Fruit fly (Drosophila melanogaster) whole organism, embryonic: ENCODE results near the gene pigs.

Source experiments
- Asciz ChIP-seq: fragments of 200-800 bp; sonication (Bioruptor generic); optimal IDR thresholded peaks from 2 replicates; lab custom pipeline; 2017; ENCODE audit warnings: missing biosample characterization, mild to moderate bottlenecking, missing genetic modification characterization, missing genetic modification reagents
- Bdp1 ChIP-seq: fragments of 200-800 bp; sonication (Bioruptor generic); optimal IDR thresholded peaks from 3 replicates; lab custom pipeline; 2016; ENCODE audit warnings: missing biosample characterization, missing genetic modification characterization
- BtbVII ChIP-seq: fragments of 200-800 bp; sonication (Bioruptor generic); optimal IDR thresholded peaks from 3 replicates; lab custom pipeline; 2017; ENCODE audit warnings: missing biosample characterization, mild to moderate bottlenecking, missing genetic modification characterization
- CG10267 ChIP-seq: fragments of 200-800 bp; sonication (Bioruptor generic); optimal IDR thresholded peaks from 2 replicates; lab custom pipeline; 2018; ENCODE audit warnings: missing biosample characterization, mild to moderate bottlenecking, missing genetic modification characterization, moderate library complexity
- CG10274 ChIP-seq: fragments of 200-800 bp; sonication (Bioruptor generic); optimal IDR thresholded peaks from 3 replicates; lab custom pipeline; 2017; ENCODE audit warnings: missing biosample characterization, mild to moderate bottlenecking, missing genetic modification characterization
- CG10654 ChIP-seq: fragments of 200-800 bp; sonication (Bioruptor generic); optimal IDR thresholded peaks from 2 replicates; lab custom pipeline; 2016; ENCODE audit warnings: missing biosample characterization, missing genetic modification characterization
- CG12071 ChIP-seq: fragments of 200-800 bp; sonication (Bioruptor generic); optimal IDR thresholded peaks from 3 replicates; lab custom pipeline; 2018; ENCODE audit warnings: missing biosample characterization, mild to moderate bottlenecking, missing genetic modification characterization
- CG12769 ChIP-seq: fragments of 200-800 bp; sonication (Bioruptor generic); optimal IDR thresholded peaks from 2 replicates; lab custom pipeline; 2019; ENCODE audit warnings: missing biosample characterization, mild to moderate bottlenecking, missing genetic modification characterization, moderate library complexity
- CG13123 ChIP-seq: fragments of 200-800 bp; sonication (Bioruptor generic); optimal IDR thresholded peaks from 2 replicates; lab custom pipeline; 2016; ENCODE audit warnings: missing biosample characterization, missing genetic modification characterization
- CG1832 ChIP-seq: fragments of 200-800 bp; sonication (Bioruptor generic); optimal IDR thresholded peaks from 2 replicates; lab custom pipeline; 2017; ENCODE audit warnings: missing biosample characterization, mild to moderate bottlenecking, missing genetic modification characterization, inconsistent platforms
- CG2712 ChIP-seq: fragments of 200-800 bp; optimal IDR thresholded peaks from 3 replicates; lab custom pipeline; 2019; ENCODE audit warnings: missing biosample characterization, mild to moderate bottlenecking, missing genetic modification characterization, moderate library complexity
- CG30403 ChIP-seq: fragments of 200-800 bp; sonication (Bioruptor generic); optimal IDR thresholded peaks from 3 replicates; lab custom pipeline; 2016; ENCODE audit warnings: missing biosample characterization, missing genetic modification characterization
- CG31224 ChIP-seq: fragments of 200-800 bp; sonication (Bioruptor generic); IDR thresholded peaks from 2 replicates; pipeline ENCODE4 v1.3.6; 2022; ENCODE audit warnings: missing biosample characterization, missing genetic modification characterization
- CG33213 ChIP-seq: fragments of 200-800 bp; sonication (Bioruptor generic); optimal IDR thresholded peaks from 3 replicates; lab custom pipeline; 2016; ENCODE audit warnings: missing biosample characterization, missing genetic modification characterization
- CG4282 ChIP-seq: fragments of 200-800 bp; sonication (Bioruptor generic); optimal IDR thresholded peaks from 2 replicates; lab custom pipeline; 2016; ENCODE audit warnings: missing biosample characterization, missing genetic modification characterization
- CG4404 ChIP-seq: fragments of 200-800 bp; sonication (Bioruptor generic); IDR thresholded peaks from 2 replicates; pipeline ENCODE4 v1.3.6; 2022; ENCODE audit warnings: missing biosample characterization, missing genetic modification characterization
- CG4854 ChIP-seq: fragments of 200-800 bp; sonication (Bioruptor generic); optimal IDR thresholded peaks from 2 replicates; lab custom pipeline; 2016; ENCODE audit warnings: missing biosample characterization, missing genetic modification characterization, inconsistent platforms
- CG6254 ChIP-seq: fragments of 200-800 bp; sonication (Bioruptor generic); optimal IDR thresholded peaks from 3 replicates; lab custom pipeline; 2017; ENCODE audit warnings: mild to moderate bottlenecking, missing biosample characterization, missing genetic modification reagents, missing genetic modification characterization
- CG8281 ChIP-seq: fragments of 200-800 bp; sonication (Bioruptor generic); optimal IDR thresholded peaks from 2 replicates; lab custom pipeline; 2018; ENCODE audit warnings: missing biosample characterization, mild to moderate bottlenecking, missing genetic modification characterization, moderate library complexity
- CG9932 ChIP-seq: fragments of 200-800 bp; sonication (Bioruptor generic); IDR thresholded peaks from 2 replicates; pipeline ENCODE4 v1.3.6; 2022; ENCODE audit warnings: missing biosample characterization, missing genetic modification characterization
- Doc2 ChIP-seq: fragments of 200-800 bp; sonication (Bioruptor generic); IDR thresholded peaks from 2 replicates; pipeline ENCODE4 v1.3.6; 2022; ENCODE audit warnings: missing biosample characterization, missing genetic modification characterization
- Fer1 ChIP-seq: fragments of 200-800 bp; sonication (Bioruptor generic); optimal IDR thresholded peaks from 2 replicates; lab custom pipeline; 2017; ENCODE audit warnings: missing biosample characterization, mild to moderate bottlenecking, missing genetic modification characterization
- Hey ChIP-seq: fragments of 200-800 bp; sonication (Bioruptor generic); optimal IDR thresholded peaks from 3 replicates; lab custom pipeline; 2018; ENCODE audit warnings: missing biosample characterization, mild to moderate bottlenecking, missing genetic modification characterization
- Hr78 ChIP-seq, 2 experiments: fragments of 200-800 bp in 1 of 2; fragments of >200 bp in 1 of 2; sonication (Bioruptor generic) in 1 of 2; optimal IDR thresholded peaks; 2 replicates each; lab custom pipeline; 2017 to 2019; ENCODE audit warnings: missing biosample characterization in 2 of 2, missing genetic modification characterization in 2 of 2, mild to moderate bottlenecking in 1 of 2, moderate library complexity in 1 of 2
- Jarid2 ChIP-seq: fragments of 200-800 bp; sonication (Bioruptor generic); optimal IDR thresholded peaks from 3 replicates; lab custom pipeline; 2017; ENCODE audit warnings: mild to moderate bottlenecking, missing biosample characterization, missing genetic modification reagents, missing genetic modification characterization
- Meics ChIP-seq: fragments of 200-800 bp; sonication (Bioruptor generic); optimal IDR thresholded peaks from 2 replicates; lab custom pipeline; 2017; ENCODE audit warnings: missing biosample characterization, mild to moderate bottlenecking, missing genetic modification characterization
- Spps ChIP-seq: fragments of 200-800 bp; sonication (Bioruptor generic); optimal IDR thresholded peaks from 2 replicates; lab custom pipeline; 2018; ENCODE audit warnings: missing biosample characterization, mild to moderate bottlenecking, missing genetic modification characterization
- Sry-δ ChIP-seq: fragments of 200-800 bp; sonication (Bioruptor generic); optimal IDR thresholded peaks from 2 replicates; lab custom pipeline; 2016; ENCODE audit warnings: missing biosample characterization, missing genetic modification characterization
- az2 ChIP-seq: fragments of 200-800 bp; sonication (Bioruptor generic); optimal IDR thresholded peaks from 3 replicates; lab custom pipeline; 2016; ENCODE audit warnings: missing biosample characterization, missing genetic modification characterization
- br ChIP-seq: fragments of >200 bp; optimal IDR thresholded peaks from 2 replicates; lab custom pipeline; 2017
- caup ChIP-seq: fragments of 200-800 bp; sonication (Bioruptor generic); optimal IDR thresholded peaks from 3 replicates; lab custom pipeline; 2017; ENCODE audit warnings: missing biosample characterization, mild to moderate bottlenecking, missing genetic modification characterization, moderate library complexity; ENCODE audit not compliant: severe bottlenecking
- cg ChIP-seq: fragments of 200-800 bp; sonication (Bioruptor generic); optimal IDR thresholded peaks from 3 replicates; lab custom pipeline; 2019; ENCODE audit warnings: missing biosample characterization, mild to moderate bottlenecking, missing genetic modification characterization, moderate library complexity
- chif ChIP-seq, 2 experiments: fragments of 200-800 bp; sonication (Bioruptor generic); optimal IDR thresholded peaks; 3 replicates each; lab custom pipeline; 2016; ENCODE audit warnings: missing biosample characterization in 2 of 2, missing genetic modification characterization in 2 of 2
- dm ChIP-seq: fragments of 200-800 bp; sonication (Bioruptor generic); optimal IDR thresholded peaks from 3 replicates; lab custom pipeline; 2016; ENCODE audit warnings: missing biosample characterization, missing genetic modification characterization
- dmrt99B ChIP-seq: fragments of 200-800 bp; sonication (Bioruptor generic); optimal IDR thresholded peaks from 2 replicates; lab custom pipeline; 2018; ENCODE audit warnings: missing biosample characterization, mild to moderate bottlenecking, missing genetic modification characterization, moderate library complexity
- gem ChIP-seq: fragments of 200-800 bp; sonication (Bioruptor generic); optimal IDR thresholded peaks from 2 replicates; lab custom pipeline; 2019; ENCODE audit warnings: missing biosample characterization, mild to moderate bottlenecking, missing genetic modification characterization, moderate library complexity
- gsb-n ChIP-seq: fragments of 200-800 bp; sonication (Bioruptor generic); optimal IDR thresholded peaks from 3 replicates; lab custom pipeline; 2018; ENCODE audit warnings: missing biosample characterization, mild to moderate bottlenecking, missing genetic modification characterization
- gt ChIP-seq: fragments of 200-800 bp; sonication (Bioruptor generic); IDR thresholded peaks from 2 replicates; pipeline ENCODE4 v1.3.6; 2022; ENCODE audit warnings: missing biosample characterization, missing genetic modification characterization
- ham ChIP-seq: fragments of 200-800 bp; sonication (Bioruptor generic); IDR thresholded peaks from 2 replicates; pipeline ENCODE4 v1.3.6; 2022; ENCODE audit warnings: missing biosample characterization, missing genetic modification characterization
- insv ChIP-seq, 2 experiments: fragments of 200-800 bp; sonication (Bioruptor generic); optimal IDR thresholded peaks; 3 replicates each; lab custom pipeline; 2016 to 2018; ENCODE audit warnings: missing biosample characterization in 2 of 2, missing genetic modification characterization in 2 of 2
- lab ChIP-seq: fragments of 200-800 bp; sonication (Bioruptor generic); optimal IDR thresholded peaks from 3 replicates; lab custom pipeline; 2017; ENCODE audit warnings: missing biosample characterization, missing genetic modification characterization, mild to moderate bottlenecking, moderate library complexity, missing genetic modification reagents
- p53 ChIP-seq: fragments of 200-800 bp; sonication (Bioruptor generic); optimal IDR thresholded peaks from 2 replicates; lab custom pipeline; 2016; ENCODE audit warnings: missing biosample characterization, missing genetic modification characterization
- phol ChIP-seq: fragments of 200-800 bp; sonication (Bioruptor generic); optimal IDR thresholded peaks from 3 replicates; lab custom pipeline; 2018; ENCODE audit warnings: missing biosample characterization, mild to moderate bottlenecking, missing genetic modification characterization, moderate library complexity
- pnt ChIP-seq: fragments of 200-800 bp; sonication (Bioruptor generic); optimal IDR thresholded peaks from 3 replicates; lab custom pipeline; 2016; ENCODE audit warnings: missing biosample characterization, missing genetic modification characterization
- schlank ChIP-seq: fragments of 200-800 bp; sonication (Bioruptor generic); optimal IDR thresholded peaks from 2 replicates; lab custom pipeline; 2018; ENCODE audit warnings: missing biosample characterization, mild to moderate bottlenecking, missing genetic modification characterization
- so ChIP-seq: fragments of 200-800 bp; sonication (Bioruptor generic); IDR thresholded peaks from 3 replicates; pipeline ENCODE4 v1.3.6; 2022; ENCODE audit warnings: missing biosample characterization, missing genetic modification characterization
- sr ChIP-seq: fragments of 200-800 bp; sonication (Bioruptor generic); IDR thresholded peaks from 3 replicates; pipeline ENCODE4 v1.3.6; 2022; ENCODE audit warnings: missing biosample characterization, missing genetic modification characterization
- tgo ChIP-seq: fragments of 200-800 bp; sonication (Bioruptor generic); IDR thresholded peaks from 3 replicates; pipeline ENCODE4 v1.3.6; 2022; ENCODE audit warnings: missing biosample characterization, missing genetic modification characterization
- tx ChIP-seq: fragments of 200-800 bp; sonication (Bioruptor generic); optimal IDR thresholded peaks from 2 replicates; lab custom pipeline; 2016; ENCODE audit warnings: missing biosample characterization, missing genetic modification characterization
- vvl ChIP-seq: fragments of 200-800 bp; sonication (Bioruptor generic); IDR thresholded peaks from 2 replicates; pipeline ENCODE4 v1.3.6; 2022; ENCODE audit warnings: missing biosample characterization, missing genetic modification characterization
- zf30C ChIP-seq: fragments of 200-800 bp; sonication (Bioruptor generic); optimal IDR thresholded peaks from 3 replicates; lab custom pipeline; 2018; ENCODE audit warnings: missing biosample characterization, mild to moderate bottlenecking, missing genetic modification characterization

The pigs gene

DNA sequence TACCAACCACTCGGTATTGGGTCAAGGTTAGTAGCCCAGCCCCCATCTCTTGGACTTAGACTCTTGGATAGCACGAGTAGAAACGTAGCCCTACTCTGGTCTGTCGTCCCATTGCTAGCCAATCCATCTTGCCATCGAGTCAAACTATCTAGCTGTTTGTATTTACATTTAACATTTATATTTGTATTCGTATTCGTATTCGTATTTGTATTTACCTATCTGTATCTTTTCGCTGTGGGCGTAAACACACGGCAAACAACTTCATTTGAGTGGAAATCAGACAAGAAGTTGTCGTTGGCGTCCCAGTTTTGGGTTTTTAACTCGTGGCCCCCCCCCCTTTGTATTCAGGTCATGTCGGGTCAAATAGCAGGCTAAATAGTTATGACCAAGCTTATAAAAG, 14.4 kb downstream of the pigs start (continued):
- no peak for TF ChIP-seq gt
- no peak for TF ChIP-seq CG31224 (GFP tag; lab: Robert Waterston, UW)
- no peak for TF ChIP-seq Sry-δ
- TF ChIP-seq Fer1 (GFP tag; lab: Kevin White, UChicago), result peak; percentile 50
- TF ChIP-seq gem (tag; lab: Kevin White, UChicago), result peak; percentile 44
- peak; percentile 5 for TF ChIP-seq CG4854 (GFP tag; lab: Kevin White, UChicago)
- TF ChIP-seq CG10274 (GFP tag; lab: Kevin White, UChicago), result peak; percentile 4
- TF ChIP-seq CG2712 (tag; lab: Kevin White, UChicago), result peak; percentile 33
- TF ChIP-seq sr, result peak; percentile 50; the same call in 1 of the 3 replicates
- no peak for TF ChIP-seq CG9932 (GFP tag; lab: Robert Waterston, UW)
- TF ChIP-seq Hr78 (GFP tag; optimal IDR thresholded peaks at IDR 0.05; lab: Kevin White, UChicago), result peak in 1 of 2 experiments; percentile 62
- TF ChIP-seq CG12071 (GFP tag; lab: Kevin White, UChicago), result peak; percentile 68
- no peak for TF ChIP-seq phol (tag; lab: Kevin White, UChicago)
- peak; percentile 31 for TF ChIP-seq Asciz (GFP tag; lab: Kevin White, UChicago)
- peak; percentile 24 for TF ChIP-seq dmrt99B (tag; lab: Kevin White, UChicago)
- TF ChIP-seq chif (GFP tag; optimal IDR thresholded peaks at IDR 0.05; lab: Kevin White, UChicago), result peak in 1 of 2 experiments; percentile 64
- TF ChIP-seq schlank (tag; lab: Kevin White, UChicago), result peak; percentile 28
- TF ChIP-seq az2 (GFP tag; lab: Kevin White, UChicago), result no peak
- TF ChIP-seq tx (GFP tag; lab: Kevin White, UChicago), result no peak
- peak; percentile 20 for TF ChIP-seq Spps (tag; lab: Kevin White, UChicago)
- TF ChIP-seq CG6254 (GFP tag; lab: Kevin White, UChicago), result peak; percentile 42
- no peak for TF ChIP-seq zf30C (GFP tag; lab: Kevin White, UChicago)
- TF ChIP-seq vvl (GFP tag; lab: Robert Waterston, UW), result peak; percentile 34; the same call in 1 of the 2 replicates
- TF ChIP-seq CG8281 (tag; lab: Kevin White, UChicago), result peak; percentile 20
- TF ChIP-seq caup, result peak; percentile 43
- TF ChIP-seq CG1832 (GFP tag; lab: Kevin White, UChicago), result no peak
- TF ChIP-seq cg (GFP tag; lab: Kevin White, UChicago), result peak; percentile 28
- TF ChIP-seq Meics (GFP tag; lab: Kevin White, UChicago), result peak; percentile 50
- TF ChIP-seq CG10267 (tag; lab: Kevin White, UChicago), result no peak
- TF ChIP-seq lab (GFP tag; lab: Kevin White, UChicago), result peak; percentile 75
- peak; percentile 54 for TF ChIP-seq CG12769 (tag; lab: Kevin White, UChicago)
- TF ChIP-seq, all 482 proteins: peak for 147

dm6 chrX:6615476-6615875, 15.6 kb downstream of the pigs start:
- TF ChIP-seq so (peak; percentile 70; the same call in 1 of the 3 replicates), pnt (GFP tag; lab: Kevin White, UChicago) (peak; percentile 67), br (no peak), CG30403 (GFP tag; lab: Kevin White, UChicago) (peak; percentile 40), p53 (GFP tag; lab: Kevin White, UChicago) (no peak), CG33213 (GFP tag; lab: Kevin White, UChicago) (peak; percentile 37), gsb-n (peak; percentile 21), CG13123 (GFP tag; lab: Kevin White, UChicago) (no peak), CG4404 (GFP tag; lab: Robert Waterston, UW) (peak; percentile 60), Bdp1 (no peak), ham (no peak), tgo (GFP tag; lab: Robert Waterston, UW) (peak; percentile 46; the same call in 2 of the 3 replicates), CG10654 (GFP tag; lab: Kevin White, UChicago) (peak; percentile 22), CG10267 (tag; lab: Kevin White, UChicago) (peak; percentile 42), Doc2 (GFP tag; lab: Robert Waterston, UW) (no peak), CG4282 (GFP tag; lab: Kevin White, UChicago) (no peak), dm (GFP tag; lab: Kevin White, UChicago) (no peak), BtbVII (no peak), insv (GFP tag; optimal IDR thresholded peaks at IDR 0.05; lab: Kevin White, UChicago) (no peak), Jarid2 (GFP tag; lab: Kevin White, UChicago) (no peak), Hey (tag; lab: Kevin White, UChicago) (no peak)
